Fruit fly (Drosophila melanogaster): Measurements from ENCODE around the gene Fdx2.
A peak's percentile ranks its signal among the peaks of the same experiment; 100 is the strongest.

Gene Fdx2

dm6 chr3L:4313299-4313698, 21.0 kb downstream of the Fdx2 start, which contains the start of gene Claspin:
TSS of gene Claspin (plus strand) at chr3L:4313483.
- TF ChIP-seq CTCF (optimal IDR thresholded peaks at IDR 0.05), result peak in 1 of 2 experiments; percentile 14
- no peak for TF ChIP-seq CG8478 (optimal IDR thresholded peaks at IDR 0.05)

DNA sequence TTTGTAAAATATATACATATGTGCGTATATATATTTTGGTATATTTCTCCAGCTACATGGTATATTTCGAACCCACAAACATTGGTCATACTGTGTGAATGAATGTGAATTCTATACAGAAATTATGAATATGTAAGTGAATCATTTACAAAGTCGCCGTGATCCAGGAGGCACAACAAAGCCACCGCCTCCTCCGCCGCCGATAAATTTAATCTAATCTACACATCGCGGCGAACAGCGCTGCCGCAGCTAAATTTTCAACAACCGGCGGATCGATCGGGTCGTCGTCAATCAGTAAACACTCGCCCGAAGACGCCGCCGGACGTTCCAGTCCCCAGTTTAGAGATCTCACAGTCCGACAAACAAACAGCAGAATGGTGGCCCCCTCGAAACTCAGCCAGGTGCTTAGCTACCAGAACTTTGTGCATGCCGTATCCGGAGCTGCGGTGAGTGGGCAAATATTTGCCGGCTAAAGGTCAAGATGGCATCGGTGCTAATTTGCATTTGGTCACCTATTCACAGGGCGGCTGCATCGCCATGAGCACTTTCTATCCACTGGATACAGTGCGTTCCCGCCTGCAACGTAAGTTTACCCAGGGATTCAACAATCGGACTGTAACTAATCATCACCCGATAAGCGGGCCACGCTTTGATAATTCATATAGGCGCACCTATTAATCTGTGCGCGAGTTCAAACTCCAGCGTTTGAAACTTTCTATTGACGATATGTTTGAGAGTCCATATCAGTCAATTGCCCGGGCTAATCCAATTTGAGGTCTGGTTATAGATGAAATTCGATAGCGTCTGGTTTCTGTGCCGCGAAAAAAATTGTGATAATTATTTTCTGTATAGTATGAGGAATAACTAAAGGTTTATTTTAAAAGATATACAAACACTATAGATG, 26.6 kb downstream of the Fdx2 start, which contains the start of gene PMP34:
Gene PMP34, plus strand, starts transcription at position 79 of the 904 bp plus-strand sequence.
- TF ChIP-seq CTCF (optimal IDR thresholded peaks at IDR 0.05) (no peak), CG8478 (optimal IDR thresholded peaks at IDR 0.05) (no peak)

dm6 chr3L:4322032-4322617, 29.8 kb downstream of the Fdx2 start, which contains the start of gene CG15014:
TSS of gene CG15014 (minus strand) at chr3L:4322259.
- no peak for TF ChIP-seq CG8478 (optimal IDR thresholded peaks at IDR 0.05)

DNA sequence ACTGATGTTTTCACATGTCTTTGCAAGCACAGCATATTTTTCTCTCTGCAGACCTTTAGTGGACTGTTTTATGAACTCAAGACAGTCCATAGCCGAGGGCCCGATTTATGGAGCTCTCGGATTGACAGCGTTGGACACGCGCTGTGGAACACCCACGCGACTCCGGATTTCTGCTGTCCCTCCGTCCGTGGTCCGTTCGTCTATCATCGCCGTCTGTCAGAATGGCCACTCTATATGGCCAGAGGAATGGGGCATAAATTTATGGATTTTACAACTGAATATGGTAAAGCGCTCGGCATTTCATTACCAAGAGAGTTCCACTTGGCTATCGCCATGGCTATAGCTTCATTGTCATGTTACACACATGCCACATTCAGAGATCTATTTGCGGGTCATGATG, 35.8 kb downstream of the Fdx2 start:
- TF ChIP-seq CTCF (optimal IDR thresholded peaks at IDR 0.05) (no peak), CG8478 (optimal IDR thresholded peaks at IDR 0.05) (no peak)

DNA sequence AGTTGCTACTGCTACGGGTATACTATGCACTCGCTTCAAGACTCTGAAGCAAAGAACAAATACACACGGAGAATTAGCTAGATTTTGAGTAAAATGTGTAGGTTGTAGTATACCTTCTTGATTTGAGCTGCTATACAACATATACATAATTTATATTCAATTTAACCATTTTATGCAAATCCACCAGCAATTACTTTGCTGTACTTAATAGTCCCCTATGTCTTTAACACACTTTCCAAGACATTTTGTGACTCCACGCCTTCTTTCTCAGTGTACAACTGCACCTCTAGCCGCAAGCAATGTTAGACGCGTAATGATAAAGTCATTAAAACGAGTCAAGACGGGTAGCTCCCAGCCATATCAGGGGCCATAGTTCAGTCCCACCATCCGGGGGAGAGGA, 44.3 kb downstream of the Fdx2 start:
- TF ChIP-seq CG8478 (optimal IDR thresholded peaks at IDR 0.05) (no peak), CTCF (optimal IDR thresholded peaks at IDR 0.05) (no peak)

DNA sequence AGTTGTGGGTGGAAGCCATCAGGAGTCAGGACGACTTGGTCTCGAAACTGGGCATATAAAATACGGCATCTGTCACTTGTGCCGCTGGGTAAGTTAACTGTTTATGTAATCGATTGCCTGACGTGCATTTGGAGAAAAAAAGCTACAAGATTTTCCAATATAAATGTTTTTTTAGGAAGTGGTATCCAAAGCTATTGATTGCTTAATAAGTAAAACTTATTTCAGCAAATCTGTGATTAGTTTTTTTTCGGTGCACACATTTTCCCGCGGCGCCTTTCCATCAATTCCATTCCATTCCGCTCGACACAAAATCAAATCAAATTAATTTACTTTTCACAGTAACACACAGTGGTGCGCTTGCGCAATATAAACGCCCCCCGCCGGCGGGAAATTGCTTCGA, 47.2 kb downstream of the Fdx2 start:
- no peak for TF ChIP-seq CTCF (optimal IDR thresholded peaks at IDR 0.05)
- TF ChIP-seq CG8478 (optimal IDR thresholded peaks at IDR 0.05), result no peak

- TF ChIP-seq CG8478 (optimal IDR thresholded peaks at IDR 0.05) (no peak), CTCF (optimal IDR thresholded peaks at IDR 0.05) (no peak)
Observed at dm6 chr3L:4340227-4340626, 47.9 kb downstream of the Fdx2 start.

dm6 chr3L:4341078-4341477, 48.8 kb downstream of the Fdx2 start:
- TF ChIP-seq CTCF (optimal IDR thresholded peaks at IDR 0.05), result no peak
- TF ChIP-seq CG8478 (optimal IDR thresholded peaks at IDR 0.05), result no peak

Measured in S2 (cell line).